Worm (Caenorhabditis elegans) whole organism, L1 larva: ENCODE measurements around the gene T28C12.2.
A peak's percentile ranks its signal among the peaks of the same experiment; 100 is the strongest.

Experiments
- C34B4.2 ChIP-seq: sonication (generic microtip); optimal IDR thresholded peaks from 2 replicates; lab custom pipeline; 2017; ENCODE audit warnings: mild to moderate bottlenecking, missing genetic modification characterization, missing compliant biosample characterization
- aly-2 ChIP-seq: fragments of 150-350 bp; optimal IDR thresholded peaks from 2 replicates; lab custom pipeline; 2014; ENCODE audit warnings: missing biosample characterization, missing genetic modification characterization
- blmp-1 ChIP-seq: fragments of 150-350 bp; optimal IDR thresholded peaks from 2 replicates; lab custom pipeline; 2014; ENCODE audit warnings: missing biosample characterization, missing genetic modification characterization
- ceh-63 ChIP-seq: fragments of 200-800 bp; sonication (Bioruptor generic); optimal IDR thresholded peaks from 2 replicates; lab custom pipeline; 2018; ENCODE audit warnings: mild to moderate bottlenecking, missing genetic modification characterization, missing compliant biosample characterization
- ceh-82 ChIP-seq, 3 experiments: fragments of 150-350 bp in 1 of 3; sonication (generic microtip) in 2 of 3; optimal IDR thresholded peaks; 2 replicates each; lab custom pipeline; 2014 to 2017; ENCODE audit warnings: missing biosample characterization in 3 of 3, missing genetic modification characterization in 3 of 3
- ceh-88 ChIP-seq: fragments of 200-800 bp; sonication (Bioruptor generic); IDR thresholded peaks from 2 replicates; pipeline ENCODE4 v1.3.6; 2022; ENCODE audit warnings: missing genetic modification characterization, missing compliant biosample characterization
- ceh-90 ChIP-seq: sonication (generic microtip); optimal IDR thresholded peaks from 2 replicates; lab custom pipeline; 2016; ENCODE audit warnings: missing genetic modification characterization, missing compliant biosample characterization
- ces-1 ChIP-seq: fragments of 150-350 bp; optimal IDR thresholded peaks from 2 replicates; lab custom pipeline; 2014; ENCODE audit warnings: missing biosample characterization, missing genetic modification reagents, missing genetic modification characterization
- dpl-1 ChIP-seq, 3 experiments: fragments of 150-350 bp in 2 of 3; sonication (generic microtip) in 1 of 3; optimal IDR thresholded peaks; 2 replicates each; lab custom pipeline; 2014 to 2017; ENCODE audit warnings: missing biosample characterization in 3 of 3, missing genetic modification characterization in 3 of 3, missing genetic modification reagents in 3 of 3
- elt-2 ChIP-seq: sonication (generic microtip); optimal IDR thresholded peaks from 2 replicates; lab custom pipeline; 2016; ENCODE audit warnings: missing genetic modification characterization, mild to moderate bottlenecking, inconsistent platforms, missing compliant biosample characterization, missing genetic modification reagents
- elt-3 ChIP-seq, 6 experiments: fragments of 150-350 bp in 1 of 6; sonication (generic microtip); optimal IDR thresholded peaks; 2 replicates each; lab custom pipeline; 2017 to 2018; ENCODE audit warnings: missing biosample characterization in 6 of 6, missing genetic modification characterization in 6 of 6, inconsistent platforms in 1 of 6
- ets-5 ChIP-seq: fragments of 200-800 bp; sonication (Bioruptor generic); IDR thresholded peaks from 2 replicates; pipeline ENCODE4 v1.3.6; 2022; ENCODE audit warnings: missing genetic modification characterization, missing compliant biosample characterization
- fkh-10 ChIP-seq: sonication (generic microtip); optimal IDR thresholded peaks from 2 replicates; lab custom pipeline; 2017; ENCODE audit warnings: missing biosample characterization, missing genetic modification reagents, missing genetic modification characterization
- fkh-4 ChIP-seq: sonication (generic microtip); optimal IDR thresholded peaks from 2 replicates; lab custom pipeline; 2016; ENCODE audit warnings: missing compliant biosample characterization, missing genetic modification characterization, borderline replicate concordance
- fkh-8 ChIP-seq: sonication (generic microtip); optimal IDR thresholded peaks from 2 replicates; lab custom pipeline; 2016; ENCODE audit warnings: mild to moderate bottlenecking, missing genetic modification characterization, missing compliant biosample characterization
- fos-1 ChIP-seq: fragments of 150-350 bp; optimal IDR thresholded peaks from 2 replicates; lab custom pipeline; 2014; ENCODE audit warnings: missing biosample characterization, missing genetic modification characterization
- grh-1 ChIP-seq: fragments of 200-800 bp; sonication (Bioruptor generic); IDR thresholded peaks from 2 replicates; pipeline ENCODE4 v1.3.6; 2022; ENCODE audit warnings: missing genetic modification reagents, missing genetic modification characterization, missing compliant biosample characterization
- irx-1 ChIP-seq: sonication (generic microtip); optimal IDR thresholded peaks from 2 replicates; lab custom pipeline; 2016; ENCODE audit warnings: missing genetic modification characterization, missing compliant biosample characterization
- lin-14 ChIP-seq: fragments of 200-800 bp; sonication (Bioruptor generic); optimal IDR thresholded peaks from 2 replicates; lab custom pipeline; 2018; ENCODE audit warnings: mild to moderate bottlenecking, missing genetic modification characterization, moderate library complexity, missing compliant biosample characterization
- lin-15B ChIP-seq: fragments of 150-350 bp; sonication (generic microtip); optimal IDR thresholded peaks from 3 replicates; lab custom pipeline; 2014; ENCODE audit warnings: missing biosample characterization, missing genetic modification characterization
- lir-3 ChIP-seq: sonication (generic microtip); optimal IDR thresholded peaks from 2 replicates; lab custom pipeline; 2016; ENCODE audit warnings: mild to moderate bottlenecking, missing genetic modification characterization, moderate library complexity, missing compliant biosample characterization; ENCODE audit not compliant: poor library complexity
- lsy-2 ChIP-seq, 2 experiments: fragments of 150-350 bp; optimal IDR thresholded peaks; 2 replicates each; lab custom pipeline; 2014; ENCODE audit warnings: missing biosample characterization in 2 of 2, missing genetic modification characterization in 2 of 2
- mep-1 ChIP-seq: fragments of 150-350 bp; optimal IDR thresholded peaks from 2 replicates; lab custom pipeline; 2014; ENCODE audit warnings: missing biosample characterization, missing genetic modification characterization
- nhr-19 ChIP-seq: fragments of 200-800 bp; sonication (Bioruptor generic); conservative IDR thresholded peaks from 2 replicates; pipeline ENCODE4 v1.3.6; 2022; ENCODE audit warnings: missing genetic modification characterization, missing compliant biosample characterization
- nhr-20 ChIP-seq: sonication (generic microtip); optimal IDR thresholded peaks from 2 replicates; lab custom pipeline; 2016; ENCODE audit warnings: mild to moderate bottlenecking, missing genetic modification characterization, missing compliant biosample characterization
- nhr-71 ChIP-seq: sonication (generic microtip); optimal IDR thresholded peaks from 2 replicates; lab custom pipeline; 2016; ENCODE audit warnings: mild to moderate bottlenecking, missing genetic modification characterization, moderate library complexity, missing compliant biosample characterization
- nhr-77 ChIP-seq: fragments of 150-350 bp; optimal IDR thresholded peaks from 2 replicates; lab custom pipeline; 2014; ENCODE audit warnings: missing biosample characterization, missing genetic modification characterization
- nhr-90 ChIP-seq: sonication (generic microtip); optimal IDR thresholded peaks from 2 replicates; lab custom pipeline; 2016; ENCODE audit warnings: mild to moderate bottlenecking, missing genetic modification characterization, missing compliant biosample characterization; ENCODE audit not compliant: poor library complexity
- pqm-1 ChIP-seq: sonication (generic microtip); optimal IDR thresholded peaks from 3 replicates; lab custom pipeline; 2017; ENCODE audit warnings: missing biosample characterization, missing genetic modification characterization
- rnt-1 ChIP-seq: sonication (generic microtip); optimal IDR thresholded peaks from 2 replicates; lab custom pipeline; 2016; ENCODE audit warnings: mild to moderate bottlenecking, missing genetic modification characterization, moderate library complexity, missing compliant biosample characterization
- snpc-4 ChIP-seq: fragments of 150-350 bp; optimal IDR thresholded peaks from 2 replicates; lab custom pipeline; 2014; ENCODE audit warnings: missing biosample characterization, missing genetic modification characterization
- swsn-7 ChIP-seq: sonication (generic microtip); optimal IDR thresholded peaks from 2 replicates; lab custom pipeline; 2016; ENCODE audit warnings: missing genetic modification characterization, missing compliant biosample characterization
- tbx-2 ChIP-seq: sonication (generic microtip); optimal IDR thresholded peaks from 2 replicates; lab custom pipeline; 2016; ENCODE audit warnings: missing genetic modification characterization, missing compliant biosample characterization
- unc-30 ChIP-seq: sonication (generic microtip); optimal IDR thresholded peaks from 2 replicates; lab custom pipeline; 2017; ENCODE audit warnings: missing biosample characterization, missing genetic modification characterization

T28C12.2 gene

ce11 chrV:6355975-6356441 lies 27.0 kb downstream of the T28C12.2 start, which contains the start of gene bcl-11:
TSS of gene bcl-11 (plus strand) at chrV:6356025.
- TF ChIP-seq mep-1 (tag; lab: Kevin White, UChicago): no peak
- TF ChIP-seq unc-30 (tag; lab: Kevin White, UChicago): no peak
- peak; percentile 81 for TF ChIP-seq elt-2 (tag; lab: Kevin White, UChicago)
- no peak for TF ChIP-seq C34B4.2 (tag; lab: Kevin White, UChicago)
- TF ChIP-seq swsn-7 (tag; lab: Kevin White, UChicago): no peak
- no peak for TF ChIP-seq elt-3 (tag; optimal IDR thresholded peaks at IDR 0.05; lab: Kevin White, UChicago)
- TF ChIP-seq nhr-90 (tag; lab: Kevin White, UChicago): no peak
- peak; percentile 16 for TF ChIP-seq lin-14

DNA sequence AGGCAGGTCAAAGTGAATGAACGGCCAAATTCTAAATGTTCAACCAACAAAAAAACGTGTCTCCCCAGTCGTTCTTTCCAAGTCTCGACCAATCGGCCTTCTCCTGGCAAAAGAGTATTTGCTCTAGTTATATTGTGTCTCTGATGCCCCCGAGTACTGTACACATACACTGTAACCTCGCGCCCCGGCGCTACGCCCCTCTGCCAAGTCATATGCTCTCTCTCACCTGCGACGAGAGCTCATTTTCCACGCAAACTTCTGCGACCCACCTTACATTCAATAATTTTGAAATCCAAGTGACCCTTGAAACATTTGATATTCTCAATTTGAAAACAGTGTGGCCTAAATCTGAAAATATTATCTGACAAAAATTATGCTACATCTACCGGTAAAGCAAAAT lies 28.2 kb downstream of the T28C12.2 start:
- TF ChIP-seq nhr-20 (tag; lab: Kevin White, UChicago) (peak; percentile 19), lin-14 (peak; percentile 23), nhr-77 (tag; lab: Kevin White, UChicago) (peak; percentile 12), ceh-63 (GFP tag; lab: Kevin White, UChicago) (no peak), tbx-2 (tag; lab: Kevin White, UChicago) (peak; percentile 19), lsy-2 (tag; optimal IDR thresholded peaks at IDR 0.05; lab: Kevin White, UChicago) (peak in 1 of 2 experiments; percentile 15), ceh-90 (no peak)

DNA sequence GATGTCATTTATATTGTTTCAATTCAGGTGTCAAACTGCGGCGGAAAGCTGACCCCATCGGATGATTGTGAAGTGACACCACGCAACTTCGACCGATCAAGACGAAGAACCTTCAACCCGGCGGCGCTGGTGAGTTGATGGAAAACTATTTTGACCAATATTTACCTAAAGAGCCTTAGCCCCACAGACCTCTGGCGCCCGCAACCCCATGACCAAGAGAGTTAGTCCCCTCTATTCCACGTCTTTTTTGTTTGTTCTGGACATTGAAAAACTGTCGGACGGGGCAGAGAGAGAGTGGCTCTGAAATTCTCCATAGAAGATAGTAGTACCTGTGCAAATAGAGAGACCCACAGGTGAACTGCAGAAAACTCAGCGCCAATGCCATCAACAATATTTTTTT lies 29.7 kb downstream of the T28C12.2 start:
- peak; percentile 23 for TF ChIP-seq lin-14
- TF ChIP-seq swsn-7 (tag; lab: Kevin White, UChicago): no peak
- no peak for TF ChIP-seq irx-1 (tag; lab: Kevin White, UChicago)
- peak; percentile 9 for TF ChIP-seq tbx-2 (tag; lab: Kevin White, UChicago)
- TF ChIP-seq nhr-19 (GFP tag; lab: Robert Waterston, UW): 0 out of 2 replicates have a peak, but pooled peaks have one; percentile 3
- TF ChIP-seq, all 84 proteins: peak for 3

DNA sequence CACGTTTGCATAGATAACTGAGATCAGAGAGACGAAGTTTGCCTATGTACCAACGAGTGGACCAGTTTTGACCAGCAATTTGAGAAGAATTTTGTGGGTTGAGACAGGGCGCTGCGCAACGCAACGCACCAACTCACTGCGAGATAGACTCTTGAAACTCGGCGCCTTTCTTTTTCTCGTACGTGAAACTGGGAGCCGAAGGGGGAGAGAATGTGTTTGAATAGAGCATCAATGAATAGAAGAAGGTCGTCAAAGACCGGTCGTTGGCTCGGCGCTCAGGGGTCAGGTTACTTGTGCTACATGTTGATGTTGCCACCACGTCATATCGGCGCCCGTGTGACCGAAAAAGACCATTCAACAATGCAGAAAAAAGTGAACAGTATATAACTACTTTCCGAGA lies 30.5 kb downstream of the T28C12.2 start:
- TF ChIP-seq nhr-71 (tag; lab: Kevin White, UChicago) (peak; percentile 2), grh-1 (GFP tag; lab: Robert Waterston, UW) (peak; percentile 55; the same call in 1 of the 2 replicates), lin-14 (peak; percentile 45), ces-1 (GFP tag; lab: Kevin White, UChicago) (no peak), nhr-20 (tag; lab: Kevin White, UChicago) (peak; percentile 3), snpc-4 (tag; lab: Kevin White, UChicago) (no peak)

- no peak for TF ChIP-seq fos-1 (tag; lab: Kevin White, UChicago)
- no peak for TF ChIP-seq fkh-4
- TF ChIP-seq dpl-1 (GFP tag; optimal IDR thresholded peaks at IDR 0.05; lab: Kevin White, UChicago): no peak
- no peak for TF ChIP-seq blmp-1 (tag; lab: Kevin White, UChicago)
- TF ChIP-seq rnt-1: no peak
- no peak for TF ChIP-seq pqm-1 (tag; lab: Kevin White, UChicago)
- TF ChIP-seq ets-5 (GFP tag; lab: Robert Waterston, UW): no peak
- TF ChIP-seq lin-15B (tag; lab: Kevin White, UChicago): no peak
- no peak for TF ChIP-seq aly-2 (tag; lab: Kevin White, UChicago)
- no peak for TF ChIP-seq fkh-10 (GFP tag; lab: Kevin White, UChicago)
- TF ChIP-seq mep-1 (tag; lab: Kevin White, UChicago): no peak
- no peak for TF ChIP-seq fkh-8 (tag; lab: Kevin White, UChicago)
- no peak for TF ChIP-seq lir-3 (tag; lab: Kevin White, UChicago)
- no peak for TF ChIP-seq ceh-82 (tag; optimal IDR thresholded peaks at IDR 0.05; lab: Kevin White, UChicago)
- TF ChIP-seq ceh-88 (GFP tag; lab: Robert Waterston, UW): no peak
- TF ChIP-seq, all 84 proteins: peak for 0
These were observed 32.7 kb downstream of the T28C12.2 start for ce11 chrV:6361688-6362087.
